Fruit fly (Drosophila melanogaster) whole organism, prepupa: ENCODE measurements around the gene Blos3.

ENCODE experiments used
- CG10669 ChIP-seq: fragments of 200-800 bp; sonication (Bioruptor generic); optimal IDR thresholded peaks from 3 replicates; lab custom pipeline; 2018; ENCODE audit warnings: missing biosample characterization, mild to moderate bottlenecking, missing genetic modification characterization, moderate library complexity
- CG11294 ChIP-seq: fragments of 200-800 bp; sonication (Bioruptor generic); IDR thresholded peaks from 2 replicates; pipeline ENCODE4 v1.3.6; 2022; ENCODE audit warnings: missing biosample characterization, missing genetic modification characterization
- CG11762 ChIP-seq: fragments of 200-800 bp; sonication (Bioruptor generic); optimal IDR thresholded peaks from 3 replicates; lab custom pipeline; 2016; ENCODE audit warnings: missing biosample characterization, missing genetic modification characterization; ENCODE audit not compliant: insufficient read depth
- CG11902 ChIP-seq: fragments of 200-800 bp; sonication (Bioruptor generic); optimal IDR thresholded peaks from 3 replicates; lab custom pipeline; 2016; ENCODE audit warnings: missing biosample characterization, missing genetic modification characterization
- CG15336 ChIP-seq: fragments of 200-800 bp; sonication (Bioruptor generic); IDR thresholded peaks from 2 replicates; pipeline ENCODE4 v1.3.6; 2022; ENCODE audit warnings: missing biosample characterization, missing genetic modification characterization
- CG1621 ChIP-seq: fragments of 200-800 bp; sonication (Bioruptor generic); optimal IDR thresholded peaks from 3 replicates; lab custom pipeline; 2018; ENCODE audit warnings: missing biosample characterization, mild to moderate bottlenecking, missing genetic modification characterization
- CG31627 ChIP-seq: fragments of 200-800 bp; sonication (Bioruptor generic); optimal IDR thresholded peaks from 3 replicates; lab custom pipeline; 2016; ENCODE audit warnings: missing biosample characterization, missing genetic modification characterization
- CG32006 ChIP-seq: fragments of 200-800 bp; sonication (Bioruptor generic); optimal IDR thresholded peaks from 3 replicates; lab custom pipeline; 2017; ENCODE audit warnings: missing biosample characterization, mild to moderate bottlenecking, missing genetic modification characterization
- CG6163 ChIP-seq: fragments of 200-800 bp; sonication (Bioruptor generic); IDR thresholded peaks from 3 replicates; pipeline ENCODE4 v1.3.6; 2022; ENCODE audit warnings: missing biosample characterization, missing genetic modification characterization
- CG6276 ChIP-seq: fragments of 200-800 bp; sonication (Bioruptor generic); optimal IDR thresholded peaks from 2 replicates; lab custom pipeline; 2017; ENCODE audit warnings: missing biosample characterization, mild to moderate bottlenecking, missing genetic modification characterization
- CG7368 ChIP-seq: fragments of 200-800 bp; sonication (Bioruptor generic); optimal IDR thresholded peaks from 3 replicates; lab custom pipeline; 2016; ENCODE audit warnings: missing biosample characterization, missing genetic modification characterization
- CG8119 ChIP-seq: fragments of 200-800 bp; sonication (Bioruptor generic); IDR thresholded peaks from 3 replicates; pipeline ENCODE4 v1.3.6; 2022; ENCODE audit warnings: missing biosample characterization, missing genetic modification characterization
- CG8319 ChIP-seq: fragments of 200-800 bp; sonication (Bioruptor generic); optimal IDR thresholded peaks from 3 replicates; lab custom pipeline; 2016; ENCODE audit warnings: missing biosample characterization, missing genetic modification characterization
- CG9139 ChIP-seq: fragments of 200-800 bp; sonication (Bioruptor generic); optimal IDR thresholded peaks from 3 replicates; lab custom pipeline; 2017; ENCODE audit warnings: missing biosample characterization, mild to moderate bottlenecking, missing genetic modification characterization
- Eip75B ChIP-seq: fragments of 200-800 bp; sonication (Bioruptor generic); optimal IDR thresholded peaks from 3 replicates; lab custom pipeline; 2016; ENCODE audit warnings: missing biosample characterization, missing genetic modification characterization
- Eip78C ChIP-seq: fragments of 200-800 bp; sonication (Bioruptor generic); peaks from one replicate; lab custom pipeline; 2016; ENCODE audit warnings: missing biosample characterization, missing genetic modification characterization
- Ets96B ChIP-seq: fragments of 200-800 bp; optimal IDR thresholded peaks from 2 replicates; lab custom pipeline; 2019; ENCODE audit warnings: missing biosample characterization, mild to moderate bottlenecking, missing genetic modification characterization, moderate library complexity
- Gug ChIP-seq: fragments of 200-800 bp; sonication (Bioruptor generic); IDR thresholded peaks from 2 replicates; pipeline ENCODE4 v1.3.6; 2022; ENCODE audit warnings: missing biosample characterization, missing genetic modification characterization
- Lpt ChIP-seq: fragments of 200-800 bp; sonication (Bioruptor generic); optimal IDR thresholded peaks from 3 replicates; lab custom pipeline; 2016; ENCODE audit warnings: missing biosample characterization, missing genetic modification characterization
- Met ChIP-seq: fragments of 200-800 bp; sonication (Bioruptor generic); optimal IDR thresholded peaks from 3 replicates; lab custom pipeline; 2016; ENCODE audit warnings: missing biosample characterization, missing genetic modification characterization
- OdsH ChIP-seq: fragments of 200-800 bp; sonication (Bioruptor generic); optimal IDR thresholded peaks from 3 replicates; lab custom pipeline; 2016; ENCODE audit warnings: missing biosample characterization, missing genetic modification characterization
- Smox ChIP-seq: fragments of 200-800 bp; sonication (Bioruptor generic); optimal IDR thresholded peaks from 3 replicates; lab custom pipeline; 2016; ENCODE audit warnings: missing biosample characterization, missing genetic modification characterization
- Sox102F ChIP-seq: fragments of 200-800 bp; sonication (Bioruptor generic); optimal IDR thresholded peaks from 2 replicates; lab custom pipeline; 2016; ENCODE audit warnings: missing biosample characterization, mild to moderate bottlenecking, missing genetic modification characterization
- Sox14 ChIP-seq: fragments of 200-800 bp; sonication (Bioruptor generic); optimal IDR thresholded peaks from 3 replicates; lab custom pipeline; 2016; ENCODE audit warnings: missing biosample characterization, missing genetic modification characterization
- Sox15 ChIP-seq: fragments of 200-800 bp; sonication (Bioruptor generic); optimal IDR thresholded peaks from 3 replicates; lab custom pipeline; 2016; ENCODE audit warnings: missing biosample characterization, missing genetic modification characterization
- achi ChIP-seq: fragments of 200-800 bp; sonication (Bioruptor generic); optimal IDR thresholded peaks from 3 replicates; lab custom pipeline; 2016; ENCODE audit warnings: missing biosample characterization, missing genetic modification characterization
- acj6 ChIP-seq: fragments of 200-800 bp; sonication (Bioruptor generic); optimal IDR thresholded peaks from 3 replicates; lab custom pipeline; 2016; ENCODE audit warnings: missing biosample characterization, missing genetic modification characterization
- dac ChIP-seq: fragments of 200-800 bp; sonication (Bioruptor generic); optimal IDR thresholded peaks from 2 replicates; lab custom pipeline; 2017; ENCODE audit warnings: missing biosample characterization, mild to moderate bottlenecking, missing genetic modification characterization
- dsx ChIP-seq: fragments of 200-800 bp; optimal IDR thresholded peaks from 3 replicates; lab custom pipeline; 2019; ENCODE audit warnings: missing biosample characterization, mild to moderate bottlenecking, missing genetic modification characterization, moderate library complexity; ENCODE audit not compliant: poor library complexity, severe bottlenecking
- esn ChIP-seq: fragments of 200-800 bp; sonication (Bioruptor generic); optimal IDR thresholded peaks from 2 replicates; lab custom pipeline; 2016; ENCODE audit warnings: missing biosample characterization, mild to moderate bottlenecking, missing genetic modification characterization, moderate library complexity
- fd59A ChIP-seq: fragments of 200-800 bp; sonication (Bioruptor generic); optimal IDR thresholded peaks from 2 replicates; lab custom pipeline; 2017; ENCODE audit warnings: missing biosample characterization, mild to moderate bottlenecking, missing genetic modification characterization, missing genetic modification reagents
- fd85E ChIP-seq: fragments of 200-800 bp; sonication (Bioruptor generic); optimal IDR thresholded peaks from 3 replicates; lab custom pipeline; 2016; ENCODE audit warnings: missing biosample characterization, missing genetic modification characterization
- fkh ChIP-seq: fragments of 200-800 bp; sonication (Bioruptor generic); optimal IDR thresholded peaks from 3 replicates; lab custom pipeline; 2017; ENCODE audit warnings: missing biosample characterization, mild to moderate bottlenecking, missing genetic modification characterization, moderate library complexity
- net ChIP-seq: fragments of 200-800 bp; sonication (Bioruptor generic); optimal IDR thresholded peaks from 3 replicates; lab custom pipeline; 2016; ENCODE audit warnings: missing biosample characterization, missing genetic modification characterization
- salr ChIP-seq, 2 experiments: fragments of 200-800 bp; sonication (Bioruptor generic); optimal IDR thresholded peaks; 3 replicates each; lab custom pipeline; 2016 to 2018; ENCODE audit warnings: missing biosample characterization in 2 of 2, missing genetic modification characterization in 2 of 2, mild to moderate bottlenecking in 1 of 2
- spab ChIP-seq: fragments of 200-800 bp; sonication (Bioruptor generic); optimal IDR thresholded peaks from 2 replicates; lab custom pipeline; 2017; ENCODE audit warnings: missing biosample characterization, mild to moderate bottlenecking, missing genetic modification characterization, missing genetic modification reagents
- ss ChIP-seq, 2 experiments: fragments of 200-800 bp; sonication (Bioruptor generic); optimal IDR thresholded peaks; 2 replicates in 1 of 2; 3 replicates in 1 of 2; lab custom pipeline; 2017 to 2018; ENCODE audit warnings: mild to moderate bottlenecking in 2 of 2, missing biosample characterization in 2 of 2, missing genetic modification characterization in 2 of 2, moderate library complexity in 1 of 2
- svp ChIP-seq: fragments of 200-800 bp; sonication (Bioruptor generic); peaks from one replicate; lab custom pipeline; 2016; ENCODE audit warnings: missing biosample characterization, missing genetic modification characterization
- topi ChIP-seq: fragments of 200-800 bp; sonication (Bioruptor generic); optimal IDR thresholded peaks from 3 replicates; lab custom pipeline; 2016; ENCODE audit warnings: missing biosample characterization, missing genetic modification characterization

The Blos3 gene

dm6 chr3L:18822450-18823220 is 47.4 kb upstream of the Blos3 start, which contains the start of gene Cat (continued):
- TF ChIP-seq CG1621 (tag; lab: Kevin White, UChicago) (peak; percentile 99), net (GFP tag; lab: Kevin White, UChicago) (peak; percentile 100), achi (GFP tag; lab: Kevin White, UChicago) (peak; percentile 95), Smox (peak; percentile 68), svp (GFP tag; lab: Kevin White, UChicago) (peak; percentile 93), CG7368 (GFP tag; lab: Kevin White, UChicago) (peak; percentile 98), Lpt (GFP tag; lab: Kevin White, UChicago) (peak; percentile 99), fkh (GFP tag; lab: Kevin White, UChicago) (peak; percentile 60), Gug (GFP tag; lab: Robert Waterston, UW) (peak; percentile 93), CG11902 (no peak), topi (GFP tag; lab: Kevin White, UChicago) (peak; percentile 89), CG8119 (GFP tag; lab: Robert Waterston, UW) (peak; percentile 100), fd59A (GFP tag; lab: Kevin White, UChicago) (peak; percentile 95), CG9139 (GFP tag; lab: Kevin White, UChicago) (peak; percentile 100), Met (GFP tag; lab: Kevin White, UChicago) (peak; percentile 83), Sox14 (GFP tag; lab: Kevin White, UChicago) (peak; percentile 91), OdsH (GFP tag; lab: Kevin White, UChicago) (peak; percentile 90), spab (GFP tag; lab: Kevin White, UChicago) (peak; percentile 100), Sox15 (GFP tag; lab: Kevin White, UChicago) (no peak), CG31627 (peak; percentile 22), ss (GFP tag; optimal IDR thresholded peaks at IDR 0.05; lab: Kevin White, UChicago) (peak; percentile 100), CG6276 (GFP tag; lab: Kevin White, UChicago) (peak; percentile 100), CG11762 (peak; percentile 96), Sox102F (GFP tag; lab: Kevin White, UChicago) (peak; percentile 96), Ets96B (tag; lab: Kevin White, UChicago) (peak; percentile 99)
- TF ChIP-seq, all 60 proteins: peak for 57

dm6 chr3L:18823221-18823514 is 46.9 kb upstream of the Blos3 start:
- TF ChIP-seq CG8319 (GFP tag; lab: Kevin White, UChicago) (no peak), Ets96B (tag; lab: Kevin White, UChicago) (no peak), CG8119 (GFP tag; lab: Robert Waterston, UW) (no peak), fkh (GFP tag; lab: Kevin White, UChicago) (no peak), acj6 (no peak), svp (GFP tag; lab: Kevin White, UChicago) (no peak), CG11294 (GFP tag; lab: Robert Waterston, UW) (no peak), CG10669 (GFP tag; lab: Kevin White, UChicago) (no peak), CG32006 (GFP tag; lab: Kevin White, UChicago) (no peak), CG11902 (no peak), spab (GFP tag; lab: Kevin White, UChicago) (no peak), esn (GFP tag; lab: Kevin White, UChicago) (no peak), CG6163 (GFP tag; lab: Robert Waterston, UW) (no peak)

dm6 chr3L:18823870-18824561 is 46.0 kb upstream of the Blos3 start:
- TF ChIP-seq CG15336 (peak; percentile 19; the same call in 1 of the 2 replicates), dac (no peak), fd85E (GFP tag; lab: Kevin White, UChicago) (no peak), Lpt (GFP tag; lab: Kevin White, UChicago) (peak; percentile 8), CG32006 (GFP tag; lab: Kevin White, UChicago) (no peak), Eip78C (GFP tag; lab: Kevin White, UChicago) (peak; percentile 18), dsx (GFP tag; lab: Kevin White, UChicago) (peak; percentile 5), salr (GFP tag; optimal IDR thresholded peaks at IDR 0.05; lab: Kevin White, UChicago) (no peak), CG1621 (tag; lab: Kevin White, UChicago) (no peak), Sox14 (GFP tag; lab: Kevin White, UChicago) (no peak), CG11762 (no peak), Eip75B (no peak)
- TF ChIP-seq, all 60 proteins: peak for 4
